Worm (Caenorhabditis elegans) whole organism, L2 larva: ENCODE measurements around the gene Y51H7C.13.

Experiments
- ZK546.5 ChIP-seq: sonication (generic microtip); optimal IDR thresholded peaks from 2 replicates; lab custom pipeline; 2017; ENCODE audit warnings: missing biosample characterization, missing genetic modification characterization
- mab-5 ChIP-seq: fragments of 150-350 bp; optimal IDR thresholded peaks from 2 replicates; lab custom pipeline; 2014; ENCODE audit warnings: missing biosample characterization, missing genetic modification characterization
- nhr-77 ChIP-seq: fragments of 150-350 bp; optimal IDR thresholded peaks from 2 replicates; lab custom pipeline; 2014; ENCODE audit warnings: missing biosample characterization, missing genetic modification characterization
- snpc-4 ChIP-seq: fragments of 150-350 bp; optimal IDR thresholded peaks from 2 replicates; lab custom pipeline; 2014; ENCODE audit warnings: missing biosample characterization, missing genetic modification characterization
- unc-62 ChIP-seq: fragments of 150-350 bp; optimal IDR thresholded peaks from 2 replicates; lab custom pipeline; 2014; ENCODE audit warnings: missing biosample characterization, missing genetic modification reagents, missing genetic modification characterization

ce11 chrII:1420806-1421463 is 45.4 kb downstream of the Y51H7C.13 start:
- TF ChIP-seq nhr-77, result no peak
- TF ChIP-seq snpc-4, result no peak
- no peak for TF ChIP-seq unc-62
- no peak for TF ChIP-seq ZK546.5 (tag; lab: Kevin White, UChicago)
- no peak for TF ChIP-seq mab-5 (tag; lab: Kevin White, UChicago)
